Fruit fly (Drosophila melanogaster) whole organism, larva: ENCODE results near the gene CG11836.
A peak's percentile ranks its signal among the peaks of the same experiment; 100 is the strongest.

Source experiments
- noc ChIP-seq: fragments of 200-800 bp; sonication (Bioruptor generic); optimal IDR thresholded peaks from 3 replicates; lab custom pipeline; 2019; ENCODE audit warnings: missing biosample characterization, mild to moderate bottlenecking, missing genetic modification characterization, moderate library complexity

Gene CG11836

dm6 chr3R:25070871-25071270 lies at the start of gene CG11836:
TSS of gene CG11836 (plus strand) at chr3R:25071126.
- TF ChIP-seq noc (tag; lab: Kevin White, UChicago): no peak

DNA sequence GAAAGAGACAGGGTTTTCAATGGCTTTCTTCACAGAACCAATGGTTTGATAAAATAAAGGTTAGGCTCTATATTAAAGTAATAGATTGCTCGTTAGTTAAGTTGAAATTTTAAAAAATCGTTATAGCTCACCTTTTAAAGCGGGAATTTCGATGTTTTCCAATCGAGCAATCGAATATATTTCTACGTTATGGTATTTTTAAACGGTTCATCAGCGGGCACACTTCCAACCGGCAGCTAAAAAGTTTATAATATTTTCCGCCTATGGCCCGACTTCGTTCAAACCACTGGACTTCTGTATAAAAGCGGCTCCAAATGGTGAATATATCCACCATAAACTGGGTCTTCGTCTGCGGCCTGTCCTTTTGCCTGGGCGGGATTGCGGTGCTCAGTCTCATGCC lies 47.9 kb upstream of the CG11836 start, which contains the start of gene beta4GalT7:
beta4GalT7 (plus strand) TSS at position 201 of the 400 bp plus-strand sequence.
- TF ChIP-seq noc (tag; lab: Kevin White, UChicago): no peak

DNA sequence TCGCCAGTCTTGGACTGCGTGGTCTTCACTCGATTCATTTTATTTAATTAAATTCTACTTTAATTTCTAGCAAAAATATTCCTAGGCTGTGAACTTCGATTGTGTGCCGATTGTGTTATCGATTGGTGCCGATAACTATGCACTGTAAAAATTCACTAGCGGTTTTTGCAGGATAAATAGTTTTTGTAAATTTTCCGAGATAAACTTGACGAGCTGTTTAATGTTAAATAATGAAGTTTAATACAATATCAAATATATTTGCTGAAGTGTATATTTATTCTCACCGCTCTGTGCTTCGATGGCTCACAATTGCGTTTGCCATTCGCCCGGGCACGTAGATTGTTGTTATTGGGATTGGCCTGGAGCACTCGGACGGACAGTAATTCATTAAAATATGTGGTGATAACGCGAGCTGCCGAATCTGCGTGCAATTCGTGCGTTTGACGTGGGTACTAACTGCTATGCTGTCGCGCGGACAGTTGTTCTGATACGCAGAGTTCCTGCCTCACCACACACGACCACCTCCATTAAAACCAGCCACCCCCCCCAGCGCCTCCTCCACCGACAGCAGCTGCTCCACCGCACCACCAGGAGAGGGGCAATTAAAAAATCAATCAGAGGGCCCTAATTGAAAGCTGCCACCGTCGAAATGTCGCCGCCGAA lies 45.9 kb upstream of the CG11836 start, which contains the start of the genes EMC6 and Hr96:
EMC6 (minus strand) TSS at position 123 of the 663 bp plus-strand sequence.
Hr96 (plus strand) TSS at position 341 of the 663 bp plus-strand sequence.
- TF ChIP-seq noc (tag; lab: Kevin White, UChicago): peak; percentile 91

dm6 chr3R:25027281-25028219 lies 43.4 kb upstream of the CG11836 start:
- TF ChIP-seq noc (tag; lab: Kevin White, UChicago): peak; percentile 92

DNA sequence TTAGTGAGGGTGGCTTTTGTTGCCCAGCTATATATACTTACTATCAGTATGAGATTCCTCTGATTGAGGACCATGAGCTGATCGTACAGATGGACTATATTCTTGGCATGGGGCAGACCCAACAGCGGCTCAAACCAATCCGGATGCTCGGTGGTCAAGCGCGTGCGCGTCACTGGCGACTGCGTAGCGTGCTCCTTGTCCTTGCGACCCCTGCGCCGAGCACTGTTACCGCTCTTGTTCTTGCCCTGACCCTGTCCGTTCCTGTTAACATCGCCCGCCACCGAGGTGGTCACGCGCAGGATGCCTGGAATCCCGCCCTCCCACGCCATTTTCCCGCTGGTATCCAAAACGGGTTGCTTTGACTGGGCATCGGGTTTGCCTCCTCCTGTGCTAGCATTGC lies 38.2 kb upstream of the CG11836 start:
- TF ChIP-seq noc (tag; lab: Kevin White, UChicago): no peak

dm6 chr3R:25033142-25033586 lies 37.8 kb upstream of the CG11836 start, which contains the start of gene Smg6:
TSS of gene Smg6 (minus strand) at chr3R:25033465.
- no peak for TF ChIP-seq noc (tag; lab: Kevin White, UChicago)

DNA sequence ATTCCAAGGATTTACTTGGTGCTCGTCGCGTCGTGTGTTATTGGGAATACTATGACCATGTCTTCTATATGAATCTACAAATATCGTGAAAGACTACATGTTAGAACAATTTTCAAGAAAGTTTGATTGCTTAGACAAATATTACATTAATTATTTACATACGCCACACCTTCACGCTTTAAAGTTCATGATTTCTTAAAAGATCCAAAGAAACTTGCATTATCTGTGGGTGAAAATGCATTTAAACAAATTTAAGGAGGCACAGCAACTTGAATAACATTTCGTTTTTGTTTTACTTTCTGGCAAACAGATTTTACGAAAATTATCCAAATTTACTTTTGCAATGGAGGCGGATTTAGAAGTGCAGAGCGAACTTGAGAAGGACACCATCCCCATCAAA lies 34.3 kb upstream of the CG11836 start, which contains the start of gene CG31115:
CG31115 (plus strand) TSS at position 301 of the 400 bp plus-strand sequence.
- no peak for TF ChIP-seq noc (tag; lab: Kevin White, UChicago)

DNA sequence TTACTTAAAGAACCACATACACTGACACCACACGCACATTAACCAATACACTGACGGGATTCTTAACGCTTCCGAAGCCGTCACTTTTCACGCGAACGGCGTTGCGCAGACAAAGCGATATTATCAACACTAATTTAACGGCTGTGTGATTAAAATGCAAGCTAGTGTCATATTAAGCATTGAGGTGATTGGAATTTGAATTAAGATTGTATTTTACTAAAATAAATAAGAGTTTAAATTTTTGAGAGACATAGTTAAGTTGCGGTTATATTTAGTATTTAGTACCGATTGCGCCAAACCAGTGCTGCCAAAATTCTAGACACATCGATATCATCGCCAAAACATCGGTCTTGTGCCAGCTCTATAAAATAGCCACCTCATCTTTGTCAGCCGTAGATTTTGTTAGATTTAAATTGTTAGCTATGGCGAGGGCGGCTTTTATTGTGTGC lies 31.9 kb upstream of the CG11836 start, which contains the start of the genes Ythdf and bai:
Ythdf (minus strand) TSS at position 222 of the 449 bp plus-strand sequence.
bai (plus strand) TSS at position 347 of the 449 bp plus-strand sequence.
- TF ChIP-seq noc (tag; lab: Kevin White, UChicago): no peak

DNA sequence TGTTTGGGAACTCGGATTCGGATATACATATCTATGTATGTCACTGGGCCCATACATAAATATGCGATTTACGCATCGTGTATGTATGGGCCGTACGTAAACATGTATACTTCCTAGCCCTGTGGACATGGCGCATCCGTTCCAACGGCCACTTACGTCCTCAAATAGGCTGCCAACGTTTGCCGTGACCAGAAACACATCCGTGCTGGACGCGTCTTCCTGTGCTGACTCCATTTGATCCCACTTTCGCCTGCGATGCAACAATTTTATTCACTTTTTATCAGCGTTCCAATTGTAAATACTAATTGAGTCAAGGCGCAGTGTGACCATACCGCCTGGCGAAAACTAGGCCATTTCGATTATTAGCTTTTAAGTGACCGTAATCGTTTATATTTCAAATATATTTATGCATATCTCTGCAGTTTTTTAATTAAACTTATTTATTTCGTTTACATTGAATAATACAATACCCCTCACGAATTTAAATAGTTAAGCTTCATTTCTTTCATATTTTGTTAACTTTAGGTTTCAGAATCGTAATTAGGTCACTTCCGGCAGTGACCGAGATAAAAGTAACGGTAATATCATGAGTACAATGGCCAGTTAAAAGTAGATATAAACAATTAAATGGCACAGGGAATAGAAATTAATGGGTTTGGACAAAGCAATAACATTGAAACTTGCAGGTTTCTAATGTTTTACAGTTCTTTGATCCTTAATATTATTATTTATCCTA lies 25.9 kb upstream of the CG11836 start, which contains the start of gene 5PtaseI:
5PtaseI (minus strand) TSS at position 336 of the 736 bp plus-strand sequence.
- no peak for TF ChIP-seq noc (tag; lab: Kevin White, UChicago)

DNA sequence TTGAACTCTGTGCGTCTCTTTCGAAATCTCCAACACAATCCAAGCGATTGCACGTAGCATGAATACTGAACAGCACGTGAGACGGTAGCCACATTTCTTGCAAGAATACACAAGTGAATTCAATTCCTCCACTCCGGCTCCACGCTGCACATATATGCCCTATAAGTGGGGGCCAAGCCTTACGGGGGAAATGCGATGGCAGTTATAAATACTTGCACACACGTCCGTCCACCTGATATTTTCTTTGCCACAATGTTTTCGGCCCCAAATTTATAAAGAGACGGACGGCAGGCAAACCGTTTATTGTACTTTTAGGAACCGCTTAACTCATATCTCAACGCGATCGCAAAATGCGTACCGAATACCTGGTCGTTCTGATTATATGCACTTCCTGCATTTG lies 24.9 kb upstream of the CG11836 start, which contains the start of gene CG11786:
CG11786 (plus strand) TSS at position 301 of the 400 bp plus-strand sequence.
- TF ChIP-seq noc (tag; lab: Kevin White, UChicago): no peak

dm6 chr3R:25047504-25047903 lies 23.4 kb upstream of the CG11836 start, which contains the start of gene CG11790:
TSS of gene CG11790 (plus strand) at chr3R:25047706.
- no peak for TF ChIP-seq noc (tag; lab: Kevin White, UChicago)

DNA sequence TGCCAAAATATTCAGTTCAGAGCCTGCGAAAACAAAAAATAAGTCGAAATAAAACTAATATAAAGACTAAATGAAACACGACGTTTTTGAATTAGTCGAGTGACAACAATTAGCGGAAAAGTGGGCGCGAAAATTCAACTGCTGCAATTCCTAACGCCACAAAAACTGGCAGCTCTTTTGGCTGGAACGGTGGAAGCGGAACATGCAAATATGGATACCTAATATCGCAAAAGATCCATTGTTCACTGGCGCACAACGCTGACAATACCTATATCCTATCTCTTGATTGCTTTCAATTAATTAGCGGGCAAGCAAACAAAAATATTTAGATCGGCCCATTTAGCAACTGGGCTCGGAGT lies 21.6 kb upstream of the CG11836 start, which contains the start of gene CG11791:
CG11791 (plus strand) TSS at position 234 of the 359 bp plus-strand sequence.
- no peak for TF ChIP-seq noc (tag; lab: Kevin White, UChicago)

DNA sequence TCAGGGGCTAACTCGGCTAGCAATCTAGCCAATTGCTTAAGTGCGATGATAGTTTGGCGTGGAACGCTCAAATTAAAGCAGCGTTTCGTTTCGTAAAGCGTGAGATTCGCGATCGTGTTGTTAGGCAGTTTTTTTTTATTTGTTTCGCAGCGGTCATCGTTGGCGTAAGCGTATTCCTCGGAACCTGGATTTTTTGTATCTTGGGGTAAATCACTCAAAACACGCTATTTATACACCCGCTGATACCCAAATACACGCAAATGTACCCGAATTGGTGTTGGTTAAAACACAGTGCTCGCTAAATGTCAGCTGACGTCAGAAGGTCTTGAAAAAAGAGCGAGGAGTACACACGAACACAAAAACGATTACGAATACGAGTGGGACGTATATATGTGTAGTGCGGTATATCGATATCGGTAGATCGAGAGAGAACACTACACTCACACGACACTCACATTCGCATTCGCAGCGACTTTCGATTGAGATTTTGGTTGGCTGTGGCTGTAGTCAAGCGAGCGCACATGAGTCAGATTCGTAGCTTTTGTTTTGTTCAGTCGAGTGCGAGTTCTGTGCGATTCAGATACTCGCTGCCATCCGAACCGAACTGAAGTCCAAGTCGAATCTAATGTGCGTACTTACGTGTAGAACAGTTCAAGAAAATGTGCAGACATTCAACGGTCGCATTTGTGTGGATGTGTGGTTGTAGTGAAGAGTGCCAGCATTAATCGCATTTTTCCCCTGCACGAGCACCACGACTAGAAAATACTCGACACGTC lies 21.0 kb upstream of the CG11836 start:
- TF ChIP-seq noc (tag; lab: Kevin White, UChicago): peak; percentile 58

DNA sequence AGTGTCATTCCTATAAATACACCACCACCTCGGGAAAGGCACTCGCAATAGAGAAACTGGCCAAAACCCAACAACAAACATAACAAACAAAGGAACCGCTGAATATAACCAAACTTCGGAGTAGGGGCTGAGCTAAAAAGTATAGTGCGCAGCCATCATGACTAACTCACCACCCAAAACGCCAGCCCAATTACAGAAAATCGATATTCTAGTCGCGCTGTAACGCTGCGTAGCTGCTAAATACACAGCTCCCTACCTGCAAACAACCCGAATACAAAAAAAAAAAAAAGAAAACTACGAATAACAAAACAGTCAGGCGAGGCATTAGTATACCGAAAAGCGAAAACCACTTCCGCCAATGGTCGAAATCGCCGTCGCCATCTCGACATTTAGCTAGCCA lies 20.3 kb upstream of the CG11836 start:
- no peak for TF ChIP-seq noc (tag; lab: Kevin White, UChicago)
